Fruit fly (Drosophila melanogaster) whole organism, embryonic: ENCODE data around the gene CG32428.

ENCODE experiments used
- B-H1 ChIP-seq: fragments of 200-800 bp; sonication (Bioruptor generic); IDR thresholded peaks from 3 replicates; pipeline ENCODE4 v1.3.6; 2022; ENCODE audit warnings: missing biosample characterization, missing genetic modification characterization
- Bdp1 ChIP-seq: fragments of 200-800 bp; sonication (Bioruptor generic); optimal IDR thresholded peaks from 3 replicates; lab custom pipeline; 2016; ENCODE audit warnings: missing biosample characterization, missing genetic modification characterization
- CG1024 ChIP-seq: fragments of 200-800 bp; sonication (Bioruptor generic); IDR thresholded peaks from 2 replicates; pipeline ENCODE4 v1.3.6; 2022; ENCODE audit warnings: missing biosample characterization, missing genetic modification characterization
- CG11398 ChIP-seq: fragments of 200-800 bp; sonication (Bioruptor generic); optimal IDR thresholded peaks from 2 replicates; lab custom pipeline; 2016; ENCODE audit warnings: missing biosample characterization, missing genetic modification characterization
- CG12071 ChIP-seq: fragments of 200-800 bp; sonication (Bioruptor generic); optimal IDR thresholded peaks from 3 replicates; lab custom pipeline; 2018; ENCODE audit warnings: missing biosample characterization, mild to moderate bottlenecking, missing genetic modification characterization
- CG13296 ChIP-seq: fragments of 200-800 bp; sonication (Bioruptor generic); optimal IDR thresholded peaks from 3 replicates; lab custom pipeline; 2018; ENCODE audit warnings: missing biosample characterization, mild to moderate bottlenecking, missing genetic modification characterization
- CG13775 ChIP-seq: fragments of 200-800 bp; sonication (Bioruptor generic); optimal IDR thresholded peaks from 3 replicates; lab custom pipeline; 2017; ENCODE audit warnings: missing biosample characterization, mild to moderate bottlenecking, missing genetic modification characterization
- CG14441 ChIP-seq: fragments of 200-800 bp; sonication (Bioruptor generic); IDR thresholded peaks from 2 replicates; pipeline ENCODE4 v1.3.6; 2022; ENCODE audit warnings: missing biosample characterization, missing genetic modification characterization
- CG14710 ChIP-seq: fragments of 200-800 bp; sonication (Bioruptor generic); optimal IDR thresholded peaks from 3 replicates; lab custom pipeline; 2019; ENCODE audit warnings: missing biosample characterization, mild to moderate bottlenecking, missing genetic modification characterization, moderate library complexity
- CG1603 ChIP-seq: fragments of 200-800 bp; sonication (Bioruptor generic); optimal IDR thresholded peaks from 2 replicates; lab custom pipeline; 2019; ENCODE audit warnings: missing biosample characterization, mild to moderate bottlenecking, missing genetic modification characterization, moderate library complexity
- CG18619 ChIP-seq: fragments of 200-800 bp; sonication (Bioruptor generic); optimal IDR thresholded peaks from 3 replicates; lab custom pipeline; 2017; ENCODE audit warnings: missing biosample characterization, mild to moderate bottlenecking, missing genetic modification characterization
- CG2678 ChIP-seq: fragments of 200-800 bp; sonication (Bioruptor generic); optimal IDR thresholded peaks from 3 replicates; lab custom pipeline; 2019; ENCODE audit warnings: missing biosample characterization, mild to moderate bottlenecking, missing genetic modification characterization, moderate library complexity
- CG3995 ChIP-seq: fragments of 200-800 bp; sonication (Bioruptor generic); optimal IDR thresholded peaks from 3 replicates; lab custom pipeline; 2016; ENCODE audit warnings: missing biosample characterization, missing genetic modification characterization
- CG6791 ChIP-seq: fragments of 200-800 bp; sonication (Bioruptor generic); IDR thresholded peaks from 3 replicates; pipeline ENCODE4 v1.3.6; 2022; ENCODE audit warnings: missing biosample characterization, missing genetic modification characterization; ENCODE audit not compliant: partially characterized antibody
- CG8089 ChIP-seq: fragments of 200-800 bp; sonication (Bioruptor generic); optimal IDR thresholded peaks from 3 replicates; lab custom pipeline; 2016; ENCODE audit warnings: missing biosample characterization, missing genetic modification characterization
- CG8281 ChIP-seq: fragments of 200-800 bp; sonication (Bioruptor generic); optimal IDR thresholded peaks from 2 replicates; lab custom pipeline; 2018; ENCODE audit warnings: missing biosample characterization, mild to moderate bottlenecking, missing genetic modification characterization, moderate library complexity
- CG8290 ChIP-seq, 3 experiments: fragments of 200-800 bp; sonication (Bioruptor generic); optimal IDR thresholded peaks; 2 replicates each; lab custom pipeline; 2016 to 2019; ENCODE audit warnings: missing biosample characterization in 3 of 3, missing genetic modification characterization in 3 of 3, mild to moderate bottlenecking in 2 of 3, moderate library complexity in 1 of 3
- Dad ChIP-seq: fragments of 200-800 bp; sonication (Bioruptor generic); optimal IDR thresholded peaks from 3 replicates; lab custom pipeline; 2016; ENCODE audit warnings: missing biosample characterization, missing genetic modification characterization
- Dll ChIP-seq: fragments of 200-800 bp; sonication (Bioruptor generic); IDR thresholded peaks from 4 replicates; pipeline ENCODE4 v1.3.6; 2022; ENCODE audit warnings: missing biosample characterization, missing genetic modification characterization; ENCODE audit not compliant: partially characterized antibody
- Fer2 ChIP-seq: fragments of 200-800 bp; sonication (Bioruptor generic); optimal IDR thresholded peaks from 2 replicates; lab custom pipeline; 2018; ENCODE audit warnings: missing biosample characterization, mild to moderate bottlenecking, missing genetic modification characterization, moderate library complexity
- Gsc ChIP-seq: fragments of 200-800 bp; sonication (Bioruptor generic); IDR thresholded peaks from 2 replicates; pipeline ENCODE4 v1.3.6; 2022; ENCODE audit warnings: missing biosample characterization, missing genetic modification characterization
- HLH3B ChIP-seq: fragments of 200-800 bp; sonication (Bioruptor generic); IDR thresholded peaks from 2 replicates; pipeline ENCODE4 v1.3.6; 2022; ENCODE audit warnings: missing biosample characterization, missing genetic modification characterization
- HLHmδ ChIP-seq: fragments of 200-800 bp; sonication (Bioruptor generic); optimal IDR thresholded peaks from 2 replicates; lab custom pipeline; 2018; ENCODE audit warnings: missing biosample characterization, mild to moderate bottlenecking, missing genetic modification characterization, moderate library complexity
- Hmr ChIP-seq: fragments of 200-800 bp; sonication (Bioruptor generic); optimal IDR thresholded peaks from 3 replicates; lab custom pipeline; 2017; ENCODE audit warnings: mild to moderate bottlenecking, missing biosample characterization, missing genetic modification reagents, missing genetic modification characterization
- Hr51 ChIP-seq, 2 experiments: fragments of 200-800 bp; sonication (Bioruptor generic); optimal IDR thresholded peaks; 2 replicates in 1 of 2; 3 replicates in 1 of 2; lab custom pipeline; 2016 to 2018; ENCODE audit warnings: missing biosample characterization in 2 of 2, missing genetic modification characterization in 2 of 2, mild to moderate bottlenecking in 1 of 2, moderate library complexity in 1 of 2
- Hr78 ChIP-seq, 2 experiments: fragments of 200-800 bp in 1 of 2; fragments of >200 bp in 1 of 2; sonication (Bioruptor generic) in 1 of 2; optimal IDR thresholded peaks; 2 replicates each; lab custom pipeline; 2017 to 2019; ENCODE audit warnings: missing biosample characterization in 2 of 2, missing genetic modification characterization in 2 of 2, mild to moderate bottlenecking in 1 of 2, moderate library complexity in 1 of 2
- Mrtf ChIP-seq: fragments of 200-800 bp; sonication (Bioruptor generic); IDR thresholded peaks from 3 replicates; pipeline ENCODE4 v1.3.6; 2022; ENCODE audit warnings: missing biosample characterization, missing genetic modification characterization
- Oli ChIP-seq: fragments of 200-800 bp; sonication (Bioruptor generic); optimal IDR thresholded peaks from 2 replicates; lab custom pipeline; 2018; ENCODE audit warnings: missing biosample characterization, mild to moderate bottlenecking, missing genetic modification characterization, moderate library complexity
- Pdp1 ChIP-seq, 2 experiments: fragments of 200-800 bp; sonication (Bioruptor generic); optimal IDR thresholded peaks; 3 replicates each; lab custom pipeline; 2016; ENCODE audit warnings: missing biosample characterization in 2 of 2, missing genetic modification characterization in 2 of 2, mild to moderate bottlenecking in 1 of 2, moderate library complexity in 1 of 2
- Poxn ChIP-seq: fragments of 200-800 bp; sonication (Bioruptor generic); IDR thresholded peaks from 2 replicates; pipeline ENCODE4 v1.3.6; 2022; ENCODE audit warnings: missing biosample characterization, missing genetic modification characterization
- Sin3A ChIP-seq: fragments of >200 bp; optimal IDR thresholded peaks from 2 replicates; lab custom pipeline; 2018
- Sox100B ChIP-seq: fragments of 200-800 bp; sonication (Bioruptor generic); optimal IDR thresholded peaks from 3 replicates; lab custom pipeline; 2018; ENCODE audit warnings: missing biosample characterization, mild to moderate bottlenecking, missing genetic modification characterization
- Sry-δ ChIP-seq: fragments of 200-800 bp; sonication (Bioruptor generic); optimal IDR thresholded peaks from 2 replicates; lab custom pipeline; 2016; ENCODE audit warnings: missing biosample characterization, missing genetic modification characterization
- YL-1 ChIP-seq: fragments of 200-800 bp; sonication (Bioruptor generic); optimal IDR thresholded peaks from 3 replicates; lab custom pipeline; 2017; ENCODE audit warnings: missing biosample characterization, mild to moderate bottlenecking, missing genetic modification characterization
- ac ChIP-seq: fragments of 200-800 bp; sonication (Bioruptor generic); optimal IDR thresholded peaks from 3 replicates; lab custom pipeline; 2017; ENCODE audit warnings: missing biosample characterization, mild to moderate bottlenecking, missing genetic modification characterization
- ap ChIP-seq: fragments of 200-800 bp; sonication (Bioruptor generic); IDR thresholded peaks from 2 replicates; pipeline ENCODE4 v1.3.6; 2022; ENCODE audit warnings: missing biosample characterization, missing genetic modification characterization
- bbx ChIP-seq: fragments of 200-800 bp; sonication (Bioruptor generic); IDR thresholded peaks from 2 replicates; pipeline ENCODE4 v1.3.6; 2022; ENCODE audit warnings: missing biosample characterization, missing genetic modification characterization; ENCODE audit not compliant: partially characterized antibody
- bigmax ChIP-seq: fragments of 200-800 bp; sonication (Bioruptor generic); optimal IDR thresholded peaks from 2 replicates; lab custom pipeline; 2018; ENCODE audit warnings: missing biosample characterization, mild to moderate bottlenecking, missing genetic modification characterization
- cwo ChIP-seq: fragments of 200-800 bp; sonication (Bioruptor generic); optimal IDR thresholded peaks from 3 replicates; lab custom pipeline; 2017; ENCODE audit warnings: missing biosample characterization, missing genetic modification characterization, mild to moderate bottlenecking, moderate library complexity, missing genetic modification reagents
- dysf ChIP-seq: fragments of 200-800 bp; sonication (Bioruptor generic); IDR thresholded peaks from 3 replicates; pipeline ENCODE4 v1.3.6; 2022; ENCODE audit warnings: missing biosample characterization, missing genetic modification characterization
- ewg ChIP-seq: fragments of 200-800 bp; sonication (Bioruptor generic); optimal IDR thresholded peaks from 3 replicates; lab custom pipeline; 2017; ENCODE audit warnings: mild to moderate bottlenecking, missing biosample characterization, missing genetic modification reagents, missing genetic modification characterization
- gfzf ChIP-seq: fragments of 200-800 bp; sonication (Bioruptor generic); optimal IDR thresholded peaks from 2 replicates; lab custom pipeline; 2016; ENCODE audit warnings: missing biosample characterization, mild to moderate bottlenecking, missing genetic modification characterization, moderate library complexity
- insv ChIP-seq, 2 experiments: fragments of 200-800 bp; sonication (Bioruptor generic); optimal IDR thresholded peaks; 3 replicates each; lab custom pipeline; 2016 to 2018; ENCODE audit warnings: missing biosample characterization in 2 of 2, missing genetic modification characterization in 2 of 2
- knrl ChIP-seq: fragments of 200-800 bp; sonication (Bioruptor generic); IDR thresholded peaks from 3 replicates; pipeline ENCODE4 v1.3.6; 2022; ENCODE audit warnings: missing biosample characterization, missing genetic modification characterization; ENCODE audit not compliant: partially characterized antibody
- org-1 ChIP-seq: fragments of 200-800 bp; sonication (Bioruptor generic); optimal IDR thresholded peaks from 2 replicates; lab custom pipeline; 2017; ENCODE audit warnings: missing biosample characterization, missing genetic modification characterization
- phol ChIP-seq: fragments of 200-800 bp; sonication (Bioruptor generic); optimal IDR thresholded peaks from 3 replicates; lab custom pipeline; 2018; ENCODE audit warnings: missing biosample characterization, mild to moderate bottlenecking, missing genetic modification characterization, moderate library complexity
- ro ChIP-seq: fragments of 200-800 bp; sonication (Bioruptor generic); IDR thresholded peaks from 2 replicates; pipeline ENCODE4 v1.3.6; 2022; ENCODE audit warnings: missing biosample characterization, missing genetic modification characterization
- sens ChIP-seq: fragments of 200-800 bp; sonication (Bioruptor generic); peaks from one replicate; lab custom pipeline; 2016; ENCODE audit warnings: missing biosample characterization, missing genetic modification characterization

CG32428 gene

dm6 chr3L:20494780-20495591, 21.5 kb upstream of the CG32428 start, which contains the start of gene ZnT77C:
Gene ZnT77C (minus strand): TSS chr3L:20494921.
- TF ChIP-seq ewg (GFP tag; lab: Kevin White, UChicago), result no peak
- TF ChIP-seq Sox100B, result no peak
- no peak for TF ChIP-seq Fer2 (tag; lab: Kevin White, UChicago)
- TF ChIP-seq CG1024, result no peak
- no peak for TF ChIP-seq Poxn (GFP tag; lab: Robert Waterston, UW)
- TF ChIP-seq Dad, result no peak
- TF ChIP-seq CG8089 (GFP tag; lab: Kevin White, UChicago), result no peak
- no peak for TF ChIP-seq HLHmδ (GFP tag; lab: Kevin White, UChicago)
- no peak for TF ChIP-seq HLH3B (GFP tag; lab: Robert Waterston, UW)
- TF ChIP-seq CG18619, result no peak
- TF ChIP-seq dysf, result no peak
- no peak for TF ChIP-seq cwo (GFP tag; lab: Kevin White, UChicago)
- TF ChIP-seq Hr51 (GFP tag; optimal IDR thresholded peaks at IDR 0.05; lab: Kevin White, UChicago), result no peak
- peak; percentile 90 for TF ChIP-seq CG8281 (tag; lab: Kevin White, UChicago)
- TF ChIP-seq Dll (GFP tag; lab: Robert Waterston, UW), result 0 out of 4 replicates have a peak, but pooled peaks have one; percentile 14
- TF ChIP-seq Oli (tag; lab: Kevin White, UChicago), result no peak
- peak; percentile 56 for TF ChIP-seq bigmax (GFP tag; lab: Kevin White, UChicago)
- peak; percentile 70 for TF ChIP-seq sens (GFP tag; lab: Kevin White, UChicago)
- TF ChIP-seq ro (GFP tag; lab: Robert Waterston, UW), result no peak
- TF ChIP-seq Sin3A, result peak; percentile 31
- peak; percentile 84 for TF ChIP-seq gfzf (GFP tag; lab: Kevin White, UChicago)
- peak; percentile 5 for TF ChIP-seq Sry-δ
- no peak for TF ChIP-seq CG14441 (GFP tag; lab: Robert Waterston, UW)
- TF ChIP-seq insv (GFP tag; optimal IDR thresholded peaks at IDR 0.05; lab: Kevin White, UChicago), result no peak
- TF ChIP-seq CG1603, result peak; percentile 58
- TF ChIP-seq Pdp1 (GFP tag; optimal IDR thresholded peaks at IDR 0.05; lab: Kevin White, UChicago), result peak in 1 of 2 experiments; percentile 97
- peak; percentile 32 for TF ChIP-seq CG2678 (tag; lab: Kevin White, UChicago)
- peak; percentile 27 for TF ChIP-seq phol (tag; lab: Kevin White, UChicago)
- no peak for TF ChIP-seq B-H1 (GFP tag; lab: Robert Waterston, UW)
- TF ChIP-seq CG6791 (GFP tag; lab: Robert Waterston, UW), result no peak
- no peak for TF ChIP-seq CG11398 (GFP tag; lab: Kevin White, UChicago)
- no peak for TF ChIP-seq Hr78 (GFP tag; optimal IDR thresholded peaks at IDR 0.05; lab: Kevin White, UChicago)
- TF ChIP-seq YL-1, result peak; percentile 32
- no peak for TF ChIP-seq Gsc (GFP tag; lab: Robert Waterston, UW)
- 0 out of 2 replicates have a peak, but pooled peaks have one; percentile 6 for TF ChIP-seq bbx (GFP tag; lab: Robert Waterston, UW)
- TF ChIP-seq Bdp1 (GFP tag; lab: Kevin White, UChicago), result no peak
- TF ChIP-seq CG3995 (GFP tag; lab: Kevin White, UChicago), result peak; percentile 93
- no peak for TF ChIP-seq CG8290 (GFP tag; optimal IDR thresholded peaks at IDR 0.05; lab: Kevin White, UChicago)
- TF ChIP-seq CG8290 (tag; optimal IDR thresholded peaks at IDR 0.05; lab: Kevin White, UChicago), result peak in 1 of 2 experiments; percentile 47
- no peak for TF ChIP-seq ac
- TF ChIP-seq CG14710 (tag; lab: Kevin White, UChicago), result peak; percentile 13
- TF ChIP-seq ap (GFP tag; lab: Robert Waterston, UW), result no peak
- TF ChIP-seq org-1 (GFP tag; lab: Kevin White, UChicago), result no peak
- peak; percentile 77 for TF ChIP-seq CG13296 (GFP tag; lab: Kevin White, UChicago)
- no peak for TF ChIP-seq CG12071
- no peak for TF ChIP-seq Mrtf
- peak; percentile 15 for TF ChIP-seq Hmr (GFP tag; lab: Kevin White, UChicago)
- no peak for TF ChIP-seq knrl (GFP tag; lab: Robert Waterston, UW)
- no peak for TF ChIP-seq CG13775 (GFP tag; lab: Kevin White, UChicago)
